Fruit fly (Drosophila melanogaster) whole organism, embryonic: ENCODE results near the gene Ir94a.

ENCODE experiments used
- CG16779 ChIP-seq: fragments of 200-800 bp; sonication (Bioruptor generic); IDR thresholded peaks from 2 replicates; pipeline ENCODE4 v1.3.6; 2022; ENCODE audit warnings: missing biosample characterization, missing genetic modification characterization
- CG1792 ChIP-seq: fragments of 200-800 bp; sonication (Bioruptor generic); optimal IDR thresholded peaks from 2 replicates; lab custom pipeline; 2016; ENCODE audit warnings: missing biosample characterization, missing genetic modification characterization
- Pdp1 ChIP-seq, 2 experiments: fragments of 200-800 bp; sonication (Bioruptor generic); optimal IDR thresholded peaks; 3 replicates each; lab custom pipeline; 2016; ENCODE audit warnings: missing biosample characterization in 2 of 2, missing genetic modification characterization in 2 of 2, mild to moderate bottlenecking in 1 of 2, moderate library complexity in 1 of 2
- h ChIP-seq: fragments of >200 bp; optimal IDR thresholded peaks from 2 replicates; lab custom pipeline; 2017
- shn ChIP-seq: fragments of 200-800 bp; sonication (Bioruptor generic); optimal IDR thresholded peaks from 3 replicates; lab custom pipeline; 2016; ENCODE audit warnings: missing biosample characterization, missing genetic modification characterization
- vnd ChIP-seq: fragments of 200-800 bp; sonication (Bioruptor generic); IDR thresholded peaks from 3 replicates; pipeline ENCODE4 v1.3.6; 2022; ENCODE audit warnings: missing biosample characterization, missing genetic modification characterization; ENCODE audit not compliant: partially characterized antibody

DNA sequence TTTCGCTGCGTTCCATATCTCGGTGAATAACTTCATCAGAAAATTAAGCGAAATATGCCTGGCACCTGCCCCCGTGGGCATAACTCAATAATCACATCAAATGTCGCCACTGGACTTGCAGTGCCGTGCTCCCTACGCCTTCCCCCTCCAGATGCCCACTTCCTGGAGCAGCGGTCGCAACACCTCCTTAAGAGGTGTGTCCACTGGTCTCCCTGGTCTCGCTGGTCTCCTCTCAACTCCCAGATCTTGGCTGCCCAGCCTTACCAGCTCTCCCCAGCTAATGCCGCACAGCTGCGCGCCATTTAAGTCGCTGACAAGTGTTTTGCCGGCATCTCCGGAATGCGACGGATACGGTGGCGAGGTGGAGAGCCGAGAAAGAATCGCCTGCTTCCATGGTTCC is 22.3 kb downstream of the Ir94a start:
- TF ChIP-seq shn (GFP tag; lab: Kevin White, UChicago) (no peak), Pdp1 (GFP tag; optimal IDR thresholded peaks at IDR 0.05; lab: Kevin White, UChicago) (no peak), CG1792 (GFP tag; lab: Kevin White, UChicago) (no peak), h (lab: Kevin White, UChicago) (no peak), vnd (GFP tag; lab: Robert Waterston, UW) (no peak), CG16779 (no peak)
